Worm (Caenorhabditis elegans): Measurements from ENCODE around the gene asns-1.
A peak's percentile ranks its signal among the peaks of the same experiment; 100 is the strongest.

- TF ChIP-seq flt-1 (GFP tag; IDR thresholded peaks at IDR 0.05), result peak; percentile 99
- peak; percentile 99 for TF ChIP-seq ztf-23 (GFP tag; IDR thresholded peaks at IDR 0.05)
- peak; percentile 98 for TF ChIP-seq T22C8.4 (GFP tag; IDR thresholded peaks at IDR 0.05)
- peak; percentile 93 for TF ChIP-seq med-1 (GFP tag; optimal IDR thresholded peaks at IDR 0.05; ENCODE audit: insufficient read depth)
These were observed 45.6 kb upstream of the asns-1 start for ce11 chrV:8500348-8500747.
